Worm (Caenorhabditis elegans) whole organism, L4 larva: ENCODE measurements around the gene T28A8.4.

ENCODE experiments used
- D1046.2 ChIP-seq: fragments of 200-800 bp; sonication (Bioruptor generic); IDR thresholded peaks from 2 replicates; pipeline ENCODE4 v1.3.6; 2022; ENCODE audit warnings: missing genetic modification characterization, missing compliant biosample characterization
- F26F4.8 ChIP-seq: fragments of 200-800 bp; sonication (Bioruptor generic); conservative IDR thresholded peaks from 2 replicates; pipeline ENCODE4 v1.3.6; 2022; ENCODE audit warnings: missing genetic modification characterization, missing compliant biosample characterization
- F37D6.2 ChIP-seq: sonication (generic microtip); optimal IDR thresholded peaks from 2 replicates; lab custom pipeline; 2016; ENCODE audit warnings: mild to moderate bottlenecking, missing genetic modification characterization, missing compliant biosample characterization
- T20F7.1 ChIP-seq: fragments of 200-800 bp; sonication (Bioruptor generic); optimal IDR thresholded peaks from 2 replicates; lab custom pipeline; 2018; ENCODE audit warnings: mild to moderate bottlenecking, missing genetic modification characterization, missing compliant biosample characterization
- Y5F2A.4 ChIP-seq: fragments of 200-800 bp; sonication (Bioruptor generic); optimal IDR thresholded peaks from 2 replicates; lab custom pipeline; 2018; ENCODE audit warnings: mild to moderate bottlenecking, missing genetic modification characterization, missing compliant biosample characterization
- Y75B8A.6 ChIP-seq: fragments of 200-800 bp; sonication (Bioruptor generic); IDR thresholded peaks from 2 replicates; pipeline ENCODE4 v1.3.6; 2022; ENCODE audit warnings: missing genetic modification reagents, missing genetic modification characterization, missing compliant biosample characterization
- aly-2 ChIP-seq: sonication (generic microtip); optimal IDR thresholded peaks from 2 replicates; lab custom pipeline; 2018; ENCODE audit warnings: missing biosample characterization, missing genetic modification characterization
- arid-1 ChIP-seq: fragments of 200-800 bp; sonication (Bioruptor generic); conservative IDR thresholded peaks from 2 replicates; pipeline ENCODE4 v1.3.6; 2022; ENCODE audit warnings: missing genetic modification reagents, missing genetic modification characterization, missing compliant biosample characterization
- ceh-20 ChIP-seq: fragments of 200-800 bp; sonication (Bioruptor generic); IDR thresholded peaks from 2 replicates; pipeline ENCODE4 v1.3.6; 2022; ENCODE audit warnings: missing genetic modification reagents, missing genetic modification characterization, missing compliant biosample characterization
- ceh-28 ChIP-seq: fragments of 150-350 bp; optimal IDR thresholded peaks from 2 replicates; lab custom pipeline; 2014; ENCODE audit warnings: missing biosample characterization, missing genetic modification reagents, missing genetic modification characterization
- ceh-32 ChIP-seq: sonication (generic microtip); optimal IDR thresholded peaks from 2 replicates; lab custom pipeline; 2016; ENCODE audit warnings: mild to moderate bottlenecking, missing genetic modification characterization, missing compliant biosample characterization; ENCODE audit not compliant: poor library complexity
- ceh-44 ChIP-seq: fragments of 200-800 bp; sonication (Bioruptor generic); IDR thresholded peaks from 2 replicates; pipeline ENCODE4 v1.3.6; 2022; ENCODE audit warnings: missing genetic modification reagents, missing genetic modification characterization, missing compliant biosample characterization
- cey-2 ChIP-seq: sonication (generic microtip); optimal IDR thresholded peaks from 3 replicates; lab custom pipeline; 2017; ENCODE audit warnings: missing genetic modification characterization, mild to moderate bottlenecking, missing compliant biosample characterization, antibody characterized with exemption, borderline replicate concordance; ENCODE audit not compliant: insufficient read depth
- daf-12 ChIP-seq: fragments of 150-350 bp; optimal IDR thresholded peaks from 2 replicates; lab custom pipeline; 2014; ENCODE audit warnings: missing biosample characterization, missing genetic modification reagents, missing genetic modification characterization
- dmd-6 ChIP-seq: fragments of 200-800 bp; sonication (Bioruptor generic); IDR thresholded peaks from 2 replicates; pipeline ENCODE4 v1.3.6; 2022; ENCODE audit warnings: missing genetic modification reagents, missing genetic modification characterization, missing compliant biosample characterization
- dmd-8 ChIP-seq: fragments of 200-800 bp; sonication (Bioruptor generic); IDR thresholded peaks from 2 replicates; pipeline ENCODE4 v1.3.6; 2022; ENCODE audit warnings: missing genetic modification characterization, missing compliant biosample characterization
- dpl-1 ChIP-seq: fragments of 150-350 bp; optimal IDR thresholded peaks from 2 replicates; lab custom pipeline; 2014; ENCODE audit warnings: missing biosample characterization, missing genetic modification reagents, missing genetic modification characterization
- egl-27 ChIP-seq: sonication (generic microtip); optimal IDR thresholded peaks from 3 replicates; lab custom pipeline; 2017; ENCODE audit warnings: missing biosample characterization, missing genetic modification reagents, missing genetic modification characterization
- hif-1 ChIP-seq, 2 experiments: sonication (generic microtip); optimal IDR thresholded peaks; 2 replicates each; lab custom pipeline; 2016 to 2017; ENCODE audit warnings: missing compliant biosample characterization in 2 of 2, missing genetic modification characterization in 2 of 2, missing genetic modification reagents in 2 of 2, missing genotype in 2 of 2, mild to moderate bottlenecking in 1 of 2
- hmg-1.1 ChIP-seq: fragments of 200-800 bp; sonication (Bioruptor generic); IDR thresholded peaks from 2 replicates; pipeline ENCODE4 v1.3.6; 2022; ENCODE audit warnings: missing genetic modification reagents, missing genetic modification characterization, missing compliant biosample characterization
- lim-7 ChIP-seq: fragments of 200-800 bp; sonication (Bioruptor generic); IDR thresholded peaks from 2 replicates; pipeline ENCODE4 v1.3.6; 2022; ENCODE audit warnings: missing genetic modification characterization, missing compliant biosample characterization
- lin-29 ChIP-seq: fragments of 200-800 bp; sonication (Bioruptor generic); IDR thresholded peaks from 2 replicates; pipeline ENCODE4 v1.3.6; 2022; ENCODE audit warnings: missing genetic modification reagents, missing genetic modification characterization, missing compliant biosample characterization
- lsy-2 ChIP-seq, 2 experiments: fragments of 150-350 bp in 1 of 2; sonication (generic microtip) in 1 of 2; optimal IDR thresholded peaks; 2 replicates each; lab custom pipeline; 2014 to 2017; ENCODE audit warnings: missing biosample characterization in 2 of 2, missing genetic modification characterization in 2 of 2
- madf-9 ChIP-seq: fragments of 200-800 bp; sonication (Bioruptor generic); conservative IDR thresholded peaks from 2 replicates; pipeline ENCODE4 v1.3.6; 2022; ENCODE audit warnings: missing genetic modification reagents, missing genetic modification characterization, missing compliant biosample characterization
- mep-1 ChIP-seq: fragments of 150-350 bp; sonication (generic microtip); optimal IDR thresholded peaks from 3 replicates; lab custom pipeline; 2014; ENCODE audit warnings: missing biosample characterization, missing genetic modification characterization
- nhr-111 ChIP-seq: fragments of 200-800 bp; sonication (Bioruptor generic); optimal IDR thresholded peaks from 2 replicates; lab custom pipeline; 2018; ENCODE audit warnings: mild to moderate bottlenecking, missing genetic modification characterization, missing compliant biosample characterization
- nhr-237 ChIP-seq: sonication (generic microtip); optimal IDR thresholded peaks from 2 replicates; lab custom pipeline; 2017; ENCODE audit warnings: missing biosample characterization, missing genetic modification characterization
- nhr-25 ChIP-seq: sonication (generic microtip); optimal IDR thresholded peaks from 2 replicates; lab custom pipeline; 2017; ENCODE audit warnings: missing genetic modification characterization, mild to moderate bottlenecking, missing compliant biosample characterization, antibody characterized with exemption, moderate library complexity, borderline replicate concordance; ENCODE audit not compliant: insufficient read depth
- nhr-41 ChIP-seq: fragments of 200-800 bp; sonication (Bioruptor generic); IDR thresholded peaks from 2 replicates; pipeline ENCODE4 v1.3.6; 2022; ENCODE audit warnings: missing genetic modification reagents, missing genetic modification characterization, missing compliant biosample characterization
- nhr-48 ChIP-seq: sonication (generic microtip); optimal IDR thresholded peaks from 2 replicates; lab custom pipeline; 2016; ENCODE audit warnings: mild to moderate bottlenecking, missing genetic modification characterization, missing compliant biosample characterization
- nhr-76 ChIP-seq: fragments of 150-350 bp; optimal IDR thresholded peaks from 2 replicates; lab custom pipeline; 2014; ENCODE audit warnings: missing biosample characterization, missing genetic modification characterization
- pha-4 ChIP-seq, 2 experiments: fragments of 150-350 bp in 1 of 2; fragments of 200-800 bp in 1 of 2; sonication (Bioruptor generic) in 1 of 2; IDR thresholded peaks in 1 of 2; optimal IDR thresholded peaks in 1 of 2; 2 replicates each; pipeline versions ENCODE4 v1.3.6 to Lab custom; 2014 to 2022; ENCODE audit warnings: missing genetic modification characterization in 2 of 2, missing genetic modification reagents in 2 of 2, missing biosample characterization in 1 of 2, missing compliant biosample characterization in 1 of 2
- rbr-2 ChIP-seq: sonication (generic microtip); optimal IDR thresholded peaks from 2 replicates; lab custom pipeline; 2016; ENCODE audit warnings: missing genotype, missing genetic modification characterization, missing compliant biosample characterization
- skn-1 ChIP-seq: fragments of 150-350 bp; optimal IDR thresholded peaks from 2 replicates; lab custom pipeline; 2014; ENCODE audit warnings: missing biosample characterization, missing genetic modification characterization
- snpc-4 ChIP-seq: fragments of 150-350 bp; optimal IDR thresholded peaks from 2 replicates; lab custom pipeline; 2014; ENCODE audit warnings: missing biosample characterization, missing genetic modification characterization
- spr-1 ChIP-seq: sonication (generic microtip); optimal IDR thresholded peaks from 2 replicates; lab custom pipeline; 2016; ENCODE audit warnings: mild to moderate bottlenecking, missing genetic modification characterization, missing compliant biosample characterization
- spr-3 ChIP-seq: fragments of 200-800 bp; sonication (Bioruptor generic); optimal IDR thresholded peaks from 2 replicates; lab custom pipeline; 2018; ENCODE audit warnings: mild to moderate bottlenecking, missing genetic modification characterization, missing compliant biosample characterization
- tag-97 ChIP-seq: fragments of 200-800 bp; sonication (Bioruptor generic); IDR thresholded peaks from 2 replicates; pipeline ENCODE4 v1.3.6; 2022; ENCODE audit warnings: missing genetic modification characterization, missing compliant biosample characterization
- unc-130 ChIP-seq: sonication (generic microtip); optimal IDR thresholded peaks from 2 replicates; lab custom pipeline; 2016; ENCODE audit warnings: missing genetic modification reagents, missing genetic modification characterization, missing compliant biosample characterization
- unc-39 ChIP-seq: sonication (generic microtip); optimal IDR thresholded peaks from 2 replicates; lab custom pipeline; 2017; ENCODE audit warnings: missing biosample characterization, missing genetic modification characterization
- unc-62 ChIP-seq, 3 experiments: fragments of 150-350 bp in 1 of 3; sonication (generic microtip); optimal IDR thresholded peaks in 2 of 3; peaks in 1 of 3; 1 replicate in 1 of 3; 2 replicates in 2 of 3; lab custom pipeline; 2014 to 2017; ENCODE audit warnings: missing biosample characterization in 3 of 3, missing genetic modification characterization in 3 of 3, missing genetic modification reagents in 3 of 3, missing genotype in 1 of 3
- vab-7 ChIP-seq: fragments of 200-800 bp; sonication (Bioruptor generic); IDR thresholded peaks from 2 replicates; pipeline ENCODE4 v1.3.6; 2022; ENCODE audit warnings: missing genetic modification reagents, missing genetic modification characterization, missing compliant biosample characterization

T28A8.4 gene

ce11 chrIII:13462965-13463783 is 40.3 kb upstream of the T28A8.4 start, which contains the start of gene ant-1.1 (continued):
- TF ChIP-seq D1046.2 (GFP tag; lab: Robert Waterston, UW) (peak; percentile 77; the same call in 1 of the 2 replicates), tag-97 (no peak), F37D6.2 (tag; lab: Kevin White, UChicago) (peak; percentile 85), spr-3 (GFP tag; lab: Kevin White, UChicago) (peak; percentile 70), lsy-2 (tag; optimal IDR thresholded peaks at IDR 0.05; lab: Kevin White, UChicago) (peak; percentile 98 to 99), unc-62 (GFP tag; optimal IDR thresholded peaks at IDR 0.05 in 1 of 2; lab: Kevin White, UChicago) (peak in 1 of 2 experiments; percentile 82), unc-62 (tag; optimal IDR thresholded peaks at IDR 0.05; lab: Kevin White, UChicago) (no peak)
- TF ChIP-seq, all 104 proteins: peak for 67

- TF ChIP-seq mep-1 (peak; percentile 88), ceh-32 (tag; lab: Kevin White, UChicago) (no peak), dmd-6 (GFP tag; lab: Robert Waterston, UW) (peak; percentile 88), unc-130 (peak; percentile 89), egl-27 (tag; lab: Kevin White, UChicago) (no peak), hmg-1.1 (GFP tag; lab: Robert Waterston, UW) (peak; percentile 67; the same call in 1 of the 2 replicates), nhr-41 (GFP tag; lab: Robert Waterston, UW) (no peak; the same call in 1 of the 2 replicates), vab-7 (GFP tag; lab: Robert Waterston, UW) (0 out of 2 replicates have a peak, but pooled peaks have one; percentile 8), dmd-8 (peak; percentile 78; the same call in 1 of the 2 replicates), dpl-1 (peak; percentile 7), pha-4 (GFP tag; IDR thresholded peaks at IDR 0.05; lab: Robert Waterston, UW) (peak; percentile 77; the same call in 1 of the 2 replicates), pha-4 (tag; optimal IDR thresholded peaks at IDR 0.05; lab: Kevin White, UChicago) (peak; percentile 18), ceh-20 (GFP tag; lab: Robert Waterston, UW) (peak; percentile 19), snpc-4 (tag; lab: Kevin White, UChicago) (no peak), Y75B8A.6 (peak; percentile 70; the same call in 1 of the 2 replicates), hif-1 (tag; optimal IDR thresholded peaks at IDR 0.05; lab: Kevin White, UChicago) (peak in 1 of 2 experiments; percentile 47), nhr-237 (peak; percentile 63), ceh-44 (GFP tag; lab: Robert Waterston, UW) (peak; percentile 6; the same call in 1 of the 2 replicates), F26F4.8 (GFP tag; lab: Robert Waterston, UW) (peak; percentile 12; the same call in 1 of the 2 replicates), tag-97 (no peak), ceh-28 (tag; lab: Kevin White, UChicago) (no peak), aly-2 (tag; lab: Kevin White, UChicago) (peak; percentile 95), nhr-25 (no peak), nhr-111 (no peak), lin-29 (GFP tag; lab: Robert Waterston, UW) (no peak; the same call in 1 of the 2 replicates), nhr-48 (tag; lab: Kevin White, UChicago) (peak; percentile 92), nhr-76 (tag; lab: Kevin White, UChicago) (no peak), cey-2 (tag; lab: Kevin White, UChicago) (peak; percentile 63), spr-3 (GFP tag; lab: Kevin White, UChicago) (peak; percentile 74), arid-1 (GFP tag; lab: Robert Waterston, UW) (peak; percentile 86), lim-7 (GFP tag; lab: Robert Waterston, UW) (no peak; the same call in none of the 2 replicates), unc-39 (tag; lab: Kevin White, UChicago) (no peak), madf-9 (GFP tag; lab: Robert Waterston, UW) (peak; percentile 9), skn-1 (no peak), T20F7.1 (GFP tag; lab: Kevin White, UChicago) (peak; percentile 65), rbr-2 (tag; lab: Kevin White, UChicago) (peak; percentile 44), daf-12 (tag; lab: Kevin White, UChicago) (no peak), spr-1 (tag; lab: Kevin White, UChicago) (peak; percentile 58), Y5F2A.4 (GFP tag; lab: Kevin White, UChicago) (peak; percentile 78)
Observed at ce11 chrIII:13464493-13465362, 38.8 kb upstream of the T28A8.4 start, which contains the start of gene kel-3. kel-3 (plus strand) TSS chrIII:13464820.
